Fruit fly (Drosophila melanogaster): ENCODE data around the gene Ugt305A1.

dm6 chr3L:4092705-4093257 lies 33.2 kb downstream of the Ugt305A1 start, which contains the start of gene CG14990:
- TF ChIP-seq usp (GFP tag; optimal IDR thresholded peaks at IDR 0.05) = no peak
- TF ChIP-seq h (GFP tag; optimal IDR thresholded peaks at IDR 0.05) = no peak
- TF ChIP-seq sage (GFP tag; optimal IDR thresholded peaks at IDR 0.05) = no peak
- TF ChIP-seq rgr (GFP tag; optimal IDR thresholded peaks at IDR 0.05) = no peak
- no peak for TF ChIP-seq Hr83 (GFP tag; optimal IDR thresholded peaks at IDR 0.05; ENCODE audit: poor library complexity, severe bottlenecking)
- TF ChIP-seq lola (GFP tag; optimal IDR thresholded peaks at IDR 0.05) = no peak
- no peak for TF ChIP-seq fru (GFP tag; optimal IDR thresholded peaks at IDR 0.05)
- TF ChIP-seq N (GFP tag; optimal IDR thresholded peaks at IDR 0.05) = peak; percentile 87

Data from whole organism, wandering third instar larva.